Worm (Caenorhabditis elegans) whole organism, L2 larva: Measurements from ENCODE around the gene D1054.10.

Experiments
- C34F6.9 ChIP-seq: fragments of 150-350 bp; optimal IDR thresholded peaks from 2 replicates; lab custom pipeline; 2014; ENCODE audit warnings: missing biosample characterization, missing genetic modification characterization
- F13H6.1 ChIP-seq: sonication (generic microtip); optimal IDR thresholded peaks from 2 replicates; lab custom pipeline; 2016; ENCODE audit warnings: missing genetic modification characterization, missing compliant biosample characterization
- R02D3.7 ChIP-seq: fragments of 150-350 bp; optimal IDR thresholded peaks from 2 replicates; lab custom pipeline; 2014; ENCODE audit warnings: missing biosample characterization, missing genetic modification characterization
- ZK546.5 ChIP-seq: sonication (generic microtip); optimal IDR thresholded peaks from 2 replicates; lab custom pipeline; 2017; ENCODE audit warnings: missing biosample characterization, missing genetic modification characterization
- alr-1 ChIP-seq: fragments of 150-350 bp; optimal IDR thresholded peaks from 2 replicates; lab custom pipeline; 2014; ENCODE audit warnings: missing biosample characterization, missing genetic modification characterization
- aly-2 ChIP-seq: fragments of 150-350 bp; optimal IDR thresholded peaks from 2 replicates; lab custom pipeline; 2014; ENCODE audit warnings: missing biosample characterization, missing genetic modification characterization
- ama-1 ChIP-seq: fragments of 150-350 bp; optimal IDR thresholded peaks from 2 replicates; lab custom pipeline; 2018; ENCODE audit warnings: inconsistent platforms
- blmp-1 ChIP-seq: sonication (generic microtip); optimal IDR thresholded peaks from 2 replicates; lab custom pipeline; 2017; ENCODE audit warnings: missing genetic modification characterization, mild to moderate bottlenecking, missing compliant biosample characterization, antibody characterized with exemption, moderate library complexity; ENCODE audit not compliant: insufficient read depth
- ceh-16 ChIP-seq: fragments of 150-350 bp; optimal IDR thresholded peaks from 2 replicates; lab custom pipeline; 2014; ENCODE audit warnings: missing biosample characterization, missing genetic modification characterization
- ceh-82 ChIP-seq: fragments of 150-350 bp; optimal IDR thresholded peaks from 2 replicates; lab custom pipeline; 2014; ENCODE audit warnings: missing biosample characterization, missing genetic modification characterization
- crh-2 ChIP-seq: sonication (generic microtip); optimal IDR thresholded peaks from 2 replicates; lab custom pipeline; 2017; ENCODE audit warnings: missing biosample characterization, missing genetic modification characterization
- dmd-4 ChIP-seq: sonication (generic microtip); optimal IDR thresholded peaks from 2 replicates; lab custom pipeline; 2017; ENCODE audit warnings: missing biosample characterization, missing genetic modification characterization
- elt-3 ChIP-seq: sonication (generic microtip); optimal IDR thresholded peaks from 2 replicates; lab custom pipeline; 2017; ENCODE audit warnings: missing biosample characterization, missing genetic modification characterization
- fos-1 ChIP-seq: fragments of 150-350 bp; optimal IDR thresholded peaks from 2 replicates; lab custom pipeline; 2014; ENCODE audit warnings: missing biosample characterization, missing genetic modification characterization
- lin-11 ChIP-seq: fragments of 150-350 bp; sonication (generic microtip); optimal IDR thresholded peaks from 2 replicates; lab custom pipeline; 2014; ENCODE audit warnings: missing biosample characterization, missing genetic modification characterization, inconsistent platforms, mixed read lengths
- lin-13 ChIP-seq: fragments of 150-350 bp; optimal IDR thresholded peaks from 2 replicates; lab custom pipeline; 2014; ENCODE audit warnings: missing biosample characterization, missing genetic modification reagents, missing genetic modification characterization
- lin-39 ChIP-seq: fragments of 150-350 bp; optimal IDR thresholded peaks from 2 replicates; lab custom pipeline; 2014; ENCODE audit warnings: missing biosample characterization, missing genetic modification reagents, missing genetic modification characterization
- lsy-2 ChIP-seq, 2 experiments: fragments of 150-350 bp in 1 of 2; sonication (generic microtip) in 1 of 2; optimal IDR thresholded peaks; 2 replicates each; lab custom pipeline; 2014 to 2017; ENCODE audit warnings: missing biosample characterization in 2 of 2, missing genetic modification characterization in 2 of 2
- mab-5 ChIP-seq: fragments of 150-350 bp; optimal IDR thresholded peaks from 2 replicates; lab custom pipeline; 2014; ENCODE audit warnings: missing biosample characterization, missing genetic modification characterization
- mbf-1 ChIP-seq: sonication (generic microtip); optimal IDR thresholded peaks from 2 replicates; lab custom pipeline; 2017; ENCODE audit warnings: missing biosample characterization, missing genetic modification characterization
- mdl-1 ChIP-seq, 2 experiments: fragments of 150-350 bp in 1 of 2; sonication (generic microtip) in 1 of 2; optimal IDR thresholded peaks; 2 replicates each; lab custom pipeline; 2017; ENCODE audit warnings: missing biosample characterization in 2 of 2, missing genetic modification characterization in 2 of 2
- nhr-10 ChIP-seq: sonication (generic microtip); optimal IDR thresholded peaks from 2 replicates; lab custom pipeline; 2017; ENCODE audit warnings: missing biosample characterization, missing genetic modification characterization
- nhr-11 ChIP-seq: fragments of 150-350 bp; optimal IDR thresholded peaks from 2 replicates; lab custom pipeline; 2014; ENCODE audit warnings: missing biosample characterization, missing genetic modification characterization
- nhr-12 ChIP-seq: fragments of 150-350 bp; optimal IDR thresholded peaks from 2 replicates; lab custom pipeline; 2014; ENCODE audit warnings: missing biosample characterization, missing genetic modification characterization
- nhr-23 ChIP-seq: fragments of 150-350 bp; optimal IDR thresholded peaks from 2 replicates; lab custom pipeline; 2014; ENCODE audit warnings: missing biosample characterization, missing genetic modification reagents, missing genetic modification characterization
- nhr-237 ChIP-seq: fragments of 150-350 bp; optimal IDR thresholded peaks from 2 replicates; lab custom pipeline; 2014; ENCODE audit warnings: missing biosample characterization, missing genetic modification characterization
- nhr-25 ChIP-seq: fragments of 150-350 bp; sonication (generic microtip); optimal IDR thresholded peaks from 3 replicates; lab custom pipeline; 2014; ENCODE audit warnings: missing biosample characterization, missing genetic modification characterization
- nhr-6 ChIP-seq: fragments of 150-350 bp; optimal IDR thresholded peaks from 2 replicates; lab custom pipeline; 2014; ENCODE audit warnings: missing biosample characterization, missing genetic modification characterization
- skn-1 ChIP-seq: sonication (generic microtip); optimal IDR thresholded peaks from 2 replicates; lab custom pipeline; 2017; ENCODE audit warnings: missing biosample characterization, missing genetic modification characterization
- sma-3 ChIP-seq: sonication (generic microtip); optimal IDR thresholded peaks from 2 replicates; lab custom pipeline; 2016; ENCODE audit warnings: missing genetic modification reagents, missing genetic modification characterization, missing compliant biosample characterization
- snpc-4 ChIP-seq: fragments of 150-350 bp; optimal IDR thresholded peaks from 2 replicates; lab custom pipeline; 2014; ENCODE audit warnings: missing biosample characterization, missing genetic modification characterization
- unc-39 ChIP-seq: fragments of 150-350 bp; optimal IDR thresholded peaks from 2 replicates; lab custom pipeline; 2014; ENCODE audit warnings: missing biosample characterization, missing genetic modification characterization
- unc-55 ChIP-seq: fragments of 150-350 bp; sonication (generic microtip); optimal IDR thresholded peaks from 3 replicates; lab custom pipeline; 2014; ENCODE audit warnings: missing biosample characterization, missing genetic modification reagents, missing genetic modification characterization
- unc-62 ChIP-seq: fragments of 150-350 bp; optimal IDR thresholded peaks from 2 replicates; lab custom pipeline; 2014; ENCODE audit warnings: missing biosample characterization, missing genetic modification reagents, missing genetic modification characterization
- ztf-1 ChIP-seq: fragments of 200-800 bp; sonication (Bioruptor generic); conservative IDR thresholded peaks from 2 replicates; pipeline ENCODE4 v1.3.6; 2022; ENCODE audit warnings: missing genetic modification characterization, missing compliant biosample characterization
- ztf-11 ChIP-seq: sonication (generic microtip); optimal IDR thresholded peaks from 2 replicates; lab custom pipeline; 2017; ENCODE audit warnings: missing biosample characterization, missing genetic modification characterization

Gene D1054.10

DNA sequence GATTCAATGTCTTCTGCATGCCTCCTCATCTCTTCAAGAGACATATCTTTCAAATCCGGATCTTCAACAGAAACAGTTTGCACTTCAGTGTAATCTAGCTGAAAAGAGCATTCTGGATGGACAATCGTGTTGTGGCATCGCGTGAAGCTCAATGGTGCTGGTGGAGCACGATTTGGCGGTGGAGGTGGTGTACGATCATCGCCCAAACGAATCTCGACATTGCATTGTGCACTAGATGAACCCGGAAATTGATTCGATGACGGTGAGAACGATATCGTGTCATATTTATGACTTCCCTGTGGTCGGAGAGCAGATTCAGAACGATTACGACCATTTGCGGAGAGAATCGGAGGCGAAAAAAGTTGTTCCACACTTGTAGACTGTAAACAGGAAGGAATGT lies 19.5 kb downstream of the D1054.10 start:
- TF ChIP-seq elt-3 (tag; lab: Kevin White, UChicago) (no peak), nhr-10 (tag; lab: Kevin White, UChicago) (no peak), unc-39 (tag; lab: Kevin White, UChicago) (no peak), F13H6.1 (no peak), sma-3 (GFP tag; lab: Kevin White, UChicago) (no peak)

DNA sequence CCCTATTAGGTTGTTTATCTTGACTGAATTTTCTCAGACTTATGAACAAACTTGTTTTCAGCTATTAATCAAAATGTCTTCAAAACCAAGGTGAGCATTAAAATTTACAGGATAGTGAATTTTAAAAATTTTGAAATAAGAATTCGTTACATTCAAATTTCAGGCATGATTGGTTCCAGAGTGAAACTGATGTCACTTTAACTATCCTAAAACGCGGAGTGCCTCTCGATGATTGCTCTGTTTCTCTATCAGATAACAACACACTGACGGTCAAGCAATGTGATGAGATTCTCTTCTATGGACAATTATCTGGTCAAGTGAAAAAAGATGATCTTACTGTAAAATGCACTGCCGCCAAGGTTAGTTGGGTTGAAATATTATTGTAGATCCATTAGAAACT lies 21.3 kb downstream of the D1054.10 start, which contains the start of gene D1054.3:
Gene D1054.3 (plus strand): TSS at position 62 of the 400 bp plus-strand sequence.
- TF ChIP-seq ama-1 (lab: Kevin White, UChicago) (no peak), blmp-1 (no peak), aly-2 (tag; lab: Kevin White, UChicago) (no peak), ztf-1 (GFP tag; lab: Robert Waterston, UW) (no peak), unc-39 (tag; lab: Kevin White, UChicago) (no peak)

DNA sequence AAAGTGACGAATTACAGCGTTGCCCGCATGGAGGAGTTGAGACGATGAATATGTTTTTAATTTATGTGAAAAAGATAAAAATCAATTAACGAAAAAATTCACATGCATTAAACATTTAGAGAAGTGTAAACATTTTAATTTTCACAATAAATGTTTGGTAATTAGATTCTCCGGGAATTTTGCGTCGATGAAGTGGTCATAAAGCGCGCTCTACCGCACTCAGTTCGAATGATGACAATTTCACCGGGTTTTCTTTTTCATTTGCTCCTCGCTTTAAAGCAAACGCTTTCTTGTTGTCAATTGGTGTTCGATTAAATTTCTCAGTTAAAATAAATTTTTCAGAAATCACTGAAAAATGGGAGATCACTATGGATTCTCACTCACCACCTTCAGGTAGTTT lies 22.6 kb downstream of the D1054.10 start, which contains the start of the genes D1054.1 and pas-2:
Gene D1054.1 (minus strand): TSS at position 192 of the 400 bp plus-strand sequence.
Gene pas-2 (plus strand): TSS at position 343 of the 400 bp plus-strand sequence.
- TF ChIP-seq R02D3.7 (tag; lab: Kevin White, UChicago) (no peak), elt-3 (tag; lab: Kevin White, UChicago) (no peak), unc-39 (tag; lab: Kevin White, UChicago) (no peak), ama-1 (lab: Kevin White, UChicago) (no peak), mbf-1 (tag; lab: Kevin White, UChicago) (no peak), alr-1 (tag; lab: Kevin White, UChicago) (no peak), lin-13 (no peak), snpc-4 (tag; lab: Kevin White, UChicago) (no peak), nhr-11 (tag; lab: Kevin White, UChicago) (no peak), nhr-237 (tag; lab: Kevin White, UChicago) (no peak), ceh-82 (tag; lab: Kevin White, UChicago) (no peak), nhr-10 (tag; lab: Kevin White, UChicago) (no peak), mdl-1 (tag; optimal IDR thresholded peaks at IDR 0.05; lab: Kevin White, UChicago) (no peak), ZK546.5 (tag; lab: Kevin White, UChicago) (no peak), lin-39 (tag; lab: Kevin White, UChicago) (no peak), dmd-4 (tag; lab: Kevin White, UChicago) (no peak), F13H6.1 (no peak), lsy-2 (tag; optimal IDR thresholded peaks at IDR 0.05; lab: Kevin White, UChicago) (peak in 1 of 2 experiments; percentile 36), mab-5 (tag; lab: Kevin White, UChicago) (no peak), skn-1 (tag; lab: Kevin White, UChicago) (peak; percentile 81), crh-2 (tag; lab: Kevin White, UChicago) (peak; percentile 24), unc-55 (GFP tag; lab: Kevin White, UChicago) (no peak), ztf-11 (tag; lab: Kevin White, UChicago) (no peak), fos-1 (tag; lab: Kevin White, UChicago) (no peak), C34F6.9 (tag; lab: Kevin White, UChicago) (peak; percentile 50), lin-11 (tag; lab: Kevin White, UChicago) (no peak), nhr-12 (tag; lab: Kevin White, UChicago) (no peak), nhr-23 (no peak)

DNA sequence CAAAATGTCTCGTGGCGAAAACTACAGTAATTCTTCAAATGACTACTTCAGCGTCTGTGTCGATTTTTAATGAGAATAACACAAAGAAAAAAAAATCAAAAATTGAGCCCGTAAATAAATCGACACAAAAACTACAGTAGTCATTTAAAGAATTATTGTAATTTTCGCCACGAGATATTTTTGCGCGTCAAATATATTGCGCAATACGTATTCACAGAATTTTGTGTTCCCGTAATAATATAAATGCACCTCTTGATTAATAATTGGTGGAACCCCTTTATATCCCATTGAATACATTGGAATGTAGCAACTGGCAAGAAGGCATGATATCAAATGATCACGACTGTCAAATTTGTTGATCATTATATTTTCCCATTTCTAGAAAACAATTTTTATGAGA lies 23.8 kb downstream of the D1054.10 start:
- no peak for TF ChIP-seq ceh-82 (tag; lab: Kevin White, UChicago)
- no peak for TF ChIP-seq nhr-11 (tag; lab: Kevin White, UChicago)
- no peak for TF ChIP-seq sma-3 (GFP tag; lab: Kevin White, UChicago)
- no peak for TF ChIP-seq unc-62 (GFP tag; lab: Kevin White, UChicago)
- TF ChIP-seq crh-2 (tag; lab: Kevin White, UChicago), result no peak
- no peak for TF ChIP-seq nhr-12 (tag; lab: Kevin White, UChicago)
- TF ChIP-seq lsy-2 (tag; optimal IDR thresholded peaks at IDR 0.05; lab: Kevin White, UChicago), result no peak
- no peak for TF ChIP-seq nhr-6 (tag; lab: Kevin White, UChicago)
- no peak for TF ChIP-seq nhr-25
- no peak for TF ChIP-seq ceh-16 (tag; lab: Kevin White, UChicago)
- no peak for TF ChIP-seq unc-39 (tag; lab: Kevin White, UChicago)
- TF ChIP-seq mbf-1 (tag; lab: Kevin White, UChicago), result no peak
- TF ChIP-seq lin-11 (tag; lab: Kevin White, UChicago), result no peak
